Worm (Caenorhabditis elegans): ENCODE data around the gene sams-1.

sams-1 gene

ce11 chrX:11968024-11968598, 2.3 kb downstream of the sams-1 start (continued):
- TF ChIP-seq rbr-2 (tag; optimal IDR thresholded peaks at IDR 0.05): no peak
- no peak for TF ChIP-seq ZK546.5 (tag; optimal IDR thresholded peaks at IDR 0.05)
- TF ChIP-seq attf-4 (tag; optimal IDR thresholded peaks at IDR 0.05): no peak
- TF ChIP-seq mxl-3 (GFP tag; optimal IDR thresholded peaks at IDR 0.05): no peak
- no peak; the same call in 1 of the 2 replicates for TF ChIP-seq T26A8.4 (GFP tag; IDR thresholded peaks at IDR 0.05)
- TF ChIP-seq lin-13 (GFP tag; optimal IDR thresholded peaks at IDR 0.05): no peak
- no peak for TF ChIP-seq nhr-11 (tag; optimal IDR thresholded peaks at IDR 0.05)
- no peak for TF ChIP-seq hmg-1.1 (GFP tag; IDR thresholded peaks at IDR 0.05)
- no peak for TF ChIP-seq lir-3 (tag; optimal IDR thresholded peaks at IDR 0.05)
- TF ChIP-seq egl-43 (GFP tag; IDR thresholded peaks at IDR 0.05): no peak
- no peak for TF ChIP-seq daf-12 (tag; optimal IDR thresholded peaks at IDR 0.05)
- peak; percentile 12 for TF ChIP-seq duxl-1 (tag; optimal IDR thresholded peaks at IDR 0.05; ENCODE audit: poor library complexity)
- TF ChIP-seq hlh-11 (tag; optimal IDR thresholded peaks at IDR 0.05): peak; percentile 56
- no peak for TF ChIP-seq gei-8 (GFP tag; optimal IDR thresholded peaks at IDR 0.05)
- TF ChIP-seq saeg-2 (GFP tag; IDR thresholded peaks at IDR 0.05): 0 out of 2 replicates have a peak, but pooled peaks have one; percentile 19
- TF ChIP-seq vab-7 (GFP tag; IDR thresholded peaks at IDR 0.05): no peak
- no peak for TF ChIP-seq nhr-77 (tag; optimal IDR thresholded peaks at IDR 0.05)
- no peak for TF ChIP-seq snpc-1.2 (GFP tag; IDR thresholded peaks at IDR 0.05)
- no peak for TF ChIP-seq ceh-62 (tag; optimal IDR thresholded peaks at IDR 0.05)
- no peak for TF ChIP-seq pha-4 (GFP tag; IDR thresholded peaks at IDR 0.05)
- TF ChIP-seq pha-4 (tag; optimal IDR thresholded peaks at IDR 0.05): no peak
- peak; percentile 16 for TF ChIP-seq lin-1 (GFP tag; IDR thresholded peaks at IDR 0.05)
- TF ChIP-seq F10B5.3 (tag; optimal IDR thresholded peaks at IDR 0.05): no peak
- TF ChIP-seq mes-2 (tag; optimal IDR thresholded peaks at IDR 0.05; ENCODE audit: poor library complexity, severe bottlenecking): no peak
- TF ChIP-seq dve-1 (tag; optimal IDR thresholded peaks at IDR 0.05; ENCODE audit: insufficient read depth): peak; percentile 81
- no peak for TF ChIP-seq ceh-32 (tag; optimal IDR thresholded peaks at IDR 0.05; ENCODE audit: poor library complexity)
- no peak for TF ChIP-seq arid-1 (GFP tag; conservative IDR thresholded peaks at IDR 0.05)
- TF ChIP-seq zag-1 (tag; optimal IDR thresholded peaks at IDR 0.05): no peak
- peak; percentile 26 for TF ChIP-seq nhr-102 (tag; optimal IDR thresholded peaks at IDR 0.05)
- no peak for TF ChIP-seq dpl-1 (GFP tag; optimal IDR thresholded peaks at IDR 0.05)
- no peak for TF ChIP-seq ZK337.2 (GFP tag; IDR thresholded peaks at IDR 0.05)
- no peak for TF ChIP-seq skn-1 (tag; optimal IDR thresholded peaks at IDR 0.05)
- TF ChIP-seq F37D6.2 (tag; optimal IDR thresholded peaks at IDR 0.05): no peak
- TF ChIP-seq mdt-29 (GFP tag; IDR thresholded peaks at IDR 0.05): no peak
- peak; percentile 77 for TF ChIP-seq dmd-6 (GFP tag; IDR thresholded peaks at IDR 0.05)
- no peak for TF ChIP-seq ztf-7 (tag; optimal IDR thresholded peaks at IDR 0.05)
- no peak for TF ChIP-seq madf-9 (GFP tag; conservative IDR thresholded peaks at IDR 0.05)
- no peak for TF ChIP-seq snpc-4 (tag; optimal IDR thresholded peaks at IDR 0.05)
- TF ChIP-seq zip-11 (GFP tag; IDR thresholded peaks at IDR 0.05): no peak
- TF ChIP-seq ceh-28 (tag; optimal IDR thresholded peaks at IDR 0.05): no peak
- TF ChIP-seq nhr-10 (tag; optimal IDR thresholded peaks at IDR 0.05): no peak
- no peak for TF ChIP-seq daf-16 (GFP tag; optimal IDR thresholded peaks at IDR 0.05)
- TF ChIP-seq daf-16 (tag; optimal IDR thresholded peaks at IDR 0.05): peak; percentile 80
- TF ChIP-seq zip-2 (tag; optimal IDR thresholded peaks at IDR 0.05): no peak
- TF ChIP-seq aha-1 (tag): peak; percentile 46
- no peak for TF ChIP-seq R02D3.7 (tag; optimal IDR thresholded peaks at IDR 0.05)
- peak; percentile 81 for TF ChIP-seq nhr-28 (tag; optimal IDR thresholded peaks at IDR 0.05)
- TF ChIP-seq nhr-48 (tag; optimal IDR thresholded peaks at IDR 0.05): peak; percentile 7
- no peak for TF ChIP-seq nhr-76 (tag; optimal IDR thresholded peaks at IDR 0.05)
- no peak for TF ChIP-seq nhr-6 (tag; optimal IDR thresholded peaks at IDR 0.05)
- no peak for TF ChIP-seq jun-1 (tag; optimal IDR thresholded peaks at IDR 0.05)
- no peak for TF ChIP-seq unc-39 (tag; optimal IDR thresholded peaks at IDR 0.05)
- no peak; the same call in 1 of the 2 replicates for TF ChIP-seq ceh-20 (GFP tag; IDR thresholded peaks at IDR 0.05)

Data from whole organism, L4 larva.